Worm (Caenorhabditis elegans) whole organism, young adult: Measurements from ENCODE around the gene srab-20.

Source experiments
- C17E4.6 ChIP-seq: fragments of 200-800 bp; sonication (Bioruptor generic); IDR thresholded peaks from 2 replicates; pipeline ENCODE4 v1.3.6; 2022; ENCODE audit warnings: missing genetic modification reagents, missing genetic modification characterization, missing compliant biosample characterization
- F10E7.11 ChIP-seq: sonication (generic microtip); optimal IDR thresholded peaks from 2 replicates; lab custom pipeline; 2017; ENCODE audit warnings: mild to moderate bottlenecking, missing genetic modification characterization, moderate library complexity, missing compliant biosample characterization
- F33H1.4 ChIP-seq: fragments of 200-800 bp; sonication (Bioruptor generic); IDR thresholded peaks from 2 replicates; pipeline ENCODE4 v1.3.6; 2022; ENCODE audit warnings: missing genetic modification reagents, missing genetic modification characterization, missing compliant biosample characterization
- Y53G8AR.9 ChIP-seq: fragments of 200-800 bp; sonication (Bioruptor generic); conservative IDR thresholded peaks from 2 replicates; pipeline ENCODE4 v1.3.6; 2022; ENCODE audit warnings: missing genetic modification reagents, missing genetic modification characterization, missing compliant biosample characterization
- Y56A3A.18 ChIP-seq: fragments of 200-800 bp; sonication (Bioruptor generic); IDR thresholded peaks from 2 replicates; pipeline ENCODE4 v1.3.6; 2022; ENCODE audit warnings: missing genetic modification reagents, missing genetic modification characterization, missing compliant biosample characterization
- Y67H2A.10 ChIP-seq: fragments of 200-800 bp; sonication (Bioruptor generic); conservative IDR thresholded peaks from 2 replicates; pipeline ENCODE4 v1.3.6; 2022; ENCODE audit warnings: missing genetic modification reagents, missing genetic modification characterization, missing compliant biosample characterization
- akir-1 ChIP-seq: fragments of 200-800 bp; sonication (Bioruptor generic); optimal IDR thresholded peaks from 2 replicates; lab custom pipeline; 2018; ENCODE audit warnings: mild to moderate bottlenecking, missing genetic modification characterization, moderate library complexity, missing compliant biosample characterization
- ceh-100 ChIP-seq: fragments of 200-800 bp; sonication (Bioruptor generic); IDR thresholded peaks from 2 replicates; pipeline ENCODE4 v1.3.6; 2022; ENCODE audit warnings: missing genetic modification reagents, missing genetic modification characterization, missing compliant biosample characterization
- ceh-27 ChIP-seq: fragments of 200-800 bp; sonication (Bioruptor generic); optimal IDR thresholded peaks from 2 replicates; lab custom pipeline; 2018; ENCODE audit warnings: mild to moderate bottlenecking, missing genetic modification characterization, moderate library complexity, missing compliant biosample characterization
- dox-1 ChIP-seq: fragments of 200-800 bp; sonication (Bioruptor generic); IDR thresholded peaks from 2 replicates; pipeline ENCODE4 v1.3.6; 2022; ENCODE audit warnings: missing genetic modification reagents, missing genetic modification characterization, missing compliant biosample characterization
- egrh-3 ChIP-seq: fragments of 200-800 bp; sonication (Bioruptor generic); IDR thresholded peaks from 2 replicates; pipeline ENCODE4 v1.3.6; 2022; ENCODE audit warnings: missing genetic modification reagents, missing genetic modification characterization, missing compliant biosample characterization
- ekl-4 ChIP-seq: fragments of 200-800 bp; sonication (Bioruptor generic); IDR thresholded peaks from 2 replicates; pipeline ENCODE4 v1.3.6; 2022; ENCODE audit warnings: missing genetic modification reagents, missing genetic modification characterization, missing compliant biosample characterization
- ets-4 ChIP-seq: fragments of 200-800 bp; sonication (Bioruptor generic); optimal IDR thresholded peaks from 2 replicates; lab custom pipeline; 2018; ENCODE audit warnings: mild to moderate bottlenecking, missing genetic modification characterization, missing compliant biosample characterization
- fkh-3 ChIP-seq: sonication (generic microtip); optimal IDR thresholded peaks from 2 replicates; lab custom pipeline; 2016; ENCODE audit warnings: mild to moderate bottlenecking, missing genetic modification characterization, missing compliant biosample characterization
- hlh-12 ChIP-seq: sonication (generic microtip); optimal IDR thresholded peaks from 2 replicates; lab custom pipeline; 2016; ENCODE audit warnings: missing genetic modification characterization, missing compliant biosample characterization
- hlh-26 ChIP-seq: fragments of 200-800 bp; sonication (Bioruptor generic); conservative IDR thresholded peaks from 2 replicates; pipeline ENCODE4 v1.3.6; 2022; ENCODE audit warnings: missing genetic modification reagents, missing genetic modification characterization, missing compliant biosample characterization
- lin-26 ChIP-seq: fragments of 200-800 bp; sonication (Bioruptor generic); IDR thresholded peaks from 2 replicates; pipeline ENCODE4 v1.3.6; 2022; ENCODE audit warnings: missing genetic modification reagents, missing genetic modification characterization, missing compliant biosample characterization
- lin-40 ChIP-seq: sonication (generic microtip); optimal IDR thresholded peaks from 2 replicates; lab custom pipeline; 2016; ENCODE audit warnings: missing genetic modification characterization, mild to moderate bottlenecking, missing compliant biosample characterization, missing genotype, missing genetic modification reagents
- lsl-1 ChIP-seq: fragments of 200-800 bp; sonication (Bioruptor generic); optimal IDR thresholded peaks from 2 replicates; lab custom pipeline; 2018; ENCODE audit warnings: mild to moderate bottlenecking, missing genetic modification characterization, moderate library complexity, missing compliant biosample characterization
- madf-8 ChIP-seq: fragments of 200-800 bp; sonication (Bioruptor generic); conservative IDR thresholded peaks from 2 replicates; pipeline ENCODE4 v1.3.6; 2022; ENCODE audit warnings: missing genetic modification reagents, missing genetic modification characterization, missing compliant biosample characterization
- mcd-1 ChIP-seq: fragments of 200-800 bp; sonication (Bioruptor generic); IDR thresholded peaks from 2 replicates; pipeline ENCODE4 v1.3.6; 2022; ENCODE audit warnings: missing genetic modification reagents, missing genetic modification characterization, missing compliant biosample characterization
- nhr-90 ChIP-seq: sonication (generic microtip); optimal IDR thresholded peaks from 2 replicates; lab custom pipeline; 2016; ENCODE audit warnings: missing genotype, mild to moderate bottlenecking, missing genetic modification characterization, missing compliant biosample characterization
- repo-1 ChIP-seq: sonication (generic microtip); optimal IDR thresholded peaks from 2 replicates; lab custom pipeline; 2017; ENCODE audit warnings: mild to moderate bottlenecking, missing genetic modification characterization, missing compliant biosample characterization
- rpc-1 ChIP-seq, 2 experiments: fragments of 150-350 bp in 1 of 2; sonication (generic microtip) in 1 of 2; optimal IDR thresholded peaks; 2 replicates each; lab custom pipeline; 2014 to 2018; ENCODE audit warnings: missing biosample characterization in 1 of 2, missing genetic modification characterization in 1 of 2, missing genetic modification reagents in 1 of 2, missing genotype in 1 of 2
- sea-2 ChIP-seq: fragments of 200-800 bp; sonication (Bioruptor generic); IDR thresholded peaks from 2 replicates; pipeline ENCODE4 v1.3.6; 2022; ENCODE audit warnings: missing genetic modification characterization, missing compliant biosample characterization
- snpc-4 ChIP-seq, 5 experiments: fragments of 150-350 bp in 1 of 5; sonication (generic microtip) in 4 of 5; optimal IDR thresholded peaks; 2 replicates each; lab custom pipeline; 2014 to 2018; ENCODE audit warnings: missing genetic modification characterization in 5 of 5, missing biosample characterization in 3 of 5, antibody characterized with exemption in 2 of 5, mild to moderate bottlenecking in 2 of 5, missing compliant biosample characterization in 2 of 5, missing genotype in 2 of 5, moderate library complexity in 2 of 5, missing genetic modification reagents in 1 of 5
- somi-1 ChIP-seq: fragments of 200-800 bp; sonication (Bioruptor generic); optimal IDR thresholded peaks from 2 replicates; lab custom pipeline; 2018; ENCODE audit warnings: mild to moderate bottlenecking, missing genetic modification characterization, missing compliant biosample characterization
- tbp1 ChIP-seq: fragments of 200-800 bp; sonication (Bioruptor generic); optimal IDR thresholded peaks from 2 replicates; lab custom pipeline; 2018; ENCODE audit warnings: mild to moderate bottlenecking, missing genetic modification characterization, missing compliant biosample characterization
- unc-130 ChIP-seq: sonication (generic microtip); optimal IDR thresholded peaks from 2 replicates; lab custom pipeline; 2016; ENCODE audit warnings: missing genetic modification reagents, missing genetic modification characterization, missing compliant biosample characterization
- unc-62 ChIP-seq: fragments of 150-350 bp; optimal IDR thresholded peaks from 2 replicates; lab custom pipeline; 2014; ENCODE audit warnings: missing biosample characterization, missing genetic modification reagents, missing genetic modification characterization
- ztf-22 ChIP-seq: fragments of 200-800 bp; sonication (Bioruptor generic); optimal IDR thresholded peaks from 2 replicates; lab custom pipeline; 2018; ENCODE audit warnings: mild to moderate bottlenecking, missing genetic modification characterization, moderate library complexity, missing compliant biosample characterization
- ztf-26 ChIP-seq: sonication (generic microtip); optimal IDR thresholded peaks from 2 replicates; lab custom pipeline; 2017; ENCODE audit warnings: missing genetic modification characterization, missing compliant biosample characterization
- ztf-28 ChIP-seq: fragments of 200-800 bp; sonication (Bioruptor generic); IDR thresholded peaks from 2 replicates; pipeline ENCODE4 v1.3.6; 2022; ENCODE audit warnings: missing genetic modification reagents, missing genetic modification characterization, missing compliant biosample characterization
- ztf-3 ChIP-seq: fragments of 200-800 bp; sonication (Bioruptor generic); optimal IDR thresholded peaks from 2 replicates; lab custom pipeline; 2018; ENCODE audit warnings: mild to moderate bottlenecking, missing genetic modification characterization, missing compliant biosample characterization

Gene srab-20

ce11 chrV:3445090-3445832 is 16.5 kb downstream of the srab-20 start:
- TF ChIP-seq madf-8 (GFP tag; lab: Robert Waterston, UW) = no peak
- no peak for TF ChIP-seq hlh-12 (tag; lab: Kevin White, UChicago)
- TF ChIP-seq ztf-28 (GFP tag; lab: Robert Waterston, UW) = no peak
- no peak for TF ChIP-seq mcd-1 (GFP tag; lab: Robert Waterston, UW)
- no peak for TF ChIP-seq ztf-26
- TF ChIP-seq ekl-4 = no peak
- no peak for TF ChIP-seq unc-130
- 0 out of 2 replicates have a peak, but pooled peaks have one; percentile 45 for TF ChIP-seq lin-26 (GFP tag; lab: Robert Waterston, UW)

- no peak for TF ChIP-seq ztf-22 (GFP tag; lab: Kevin White, UChicago)
- TF ChIP-seq snpc-4 (GFP tag; optimal IDR thresholded peaks at IDR 0.05; lab: Kevin White, UChicago) = no peak
- no peak for TF ChIP-seq snpc-4 (tag; optimal IDR thresholded peaks at IDR 0.05; lab: Kevin White, UChicago)
- TF ChIP-seq Y67H2A.10 (GFP tag; lab: Robert Waterston, UW) = no peak
- TF ChIP-seq dox-1 (GFP tag; lab: Robert Waterston, UW) = no peak
- no peak for TF ChIP-seq akir-1 (GFP tag; lab: Kevin White, UChicago)
- no peak for TF ChIP-seq repo-1 (tag; lab: Kevin White, UChicago)
- TF ChIP-seq fkh-3 (tag; lab: Kevin White, UChicago) = no peak
- TF ChIP-seq somi-1 = no peak
- TF ChIP-seq hlh-26 (GFP tag; lab: Robert Waterston, UW) = no peak
- no peak for TF ChIP-seq tbp1
- no peak for TF ChIP-seq nhr-90 (tag; lab: Kevin White, UChicago)
- TF ChIP-seq sea-2 = no peak
- TF ChIP-seq ceh-100 (GFP tag; lab: Robert Waterston, UW) = no peak
- TF ChIP-seq F10E7.11 = no peak
Measured at ce11 chrV:3449810-3450209, 21.0 kb downstream of the srab-20 start.

- TF ChIP-seq ets-4 (GFP tag; lab: Kevin White, UChicago) (no peak), lin-40 (tag; lab: Kevin White, UChicago) (no peak), unc-62 (GFP tag; lab: Kevin White, UChicago) (no peak), C17E4.6 (GFP tag; lab: Robert Waterston, UW) (no peak), ceh-27 (no peak), madf-8 (GFP tag; lab: Robert Waterston, UW) (no peak), Y56A3A.18 (GFP tag; lab: Robert Waterston, UW) (no peak), ztf-3 (no peak), rpc-1 (optimal IDR thresholded peaks at IDR 0.05; lab: Kevin White, UChicago) (no peak), rpc-1 (tag; optimal IDR thresholded peaks at IDR 0.05; lab: Kevin White, UChicago) (no peak), lsl-1 (no peak), nhr-90 (tag; lab: Kevin White, UChicago) (no peak), Y53G8AR.9 (no peak), egrh-3 (GFP tag; lab: Robert Waterston, UW) (no peak), F33H1.4 (GFP tag; lab: Robert Waterston, UW) (no peak)
Measured at ce11 chrV:3450351-3450750, 21.6 kb downstream of the srab-20 start.
